Fruit fly (Drosophila melanogaster): ENCODE results near the gene CG9449.

DNA sequence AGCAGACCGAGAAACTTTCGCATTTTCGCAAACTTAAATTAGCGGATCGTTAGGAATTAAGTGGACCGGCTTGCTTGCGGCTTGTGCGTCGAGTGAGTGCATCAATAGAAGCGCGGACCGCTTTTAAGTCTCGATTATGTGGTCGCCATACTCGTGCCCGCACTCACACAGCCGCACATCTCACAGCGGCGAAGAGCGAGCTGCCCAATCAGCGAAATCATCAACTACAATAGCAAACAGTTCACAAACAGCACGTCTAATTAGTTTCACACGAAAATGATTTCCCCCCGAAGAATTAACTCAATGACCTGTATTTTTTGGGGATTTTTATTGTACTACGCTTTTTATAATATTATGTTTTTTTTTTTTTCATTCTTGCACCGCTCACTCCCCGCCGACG is 3.2 kb upstream of the CG9449 start, which contains the start of gene CG9451:
- TF ChIP-seq rn (GFP tag; IDR thresholded peaks at IDR 0.05) (no peak), D1 (tag; optimal IDR thresholded peaks at IDR 0.05) (no peak), CG15710 (tag; optimal IDR thresholded peaks at IDR 0.05) (no peak)
